Fruit fly (Drosophila melanogaster) whole organism, prepupa: ENCODE data around the gene Syx16.

Experiments
- CG10669 ChIP-seq: fragments of 200-800 bp; sonication (Bioruptor generic); optimal IDR thresholded peaks from 3 replicates; lab custom pipeline; 2018; ENCODE audit warnings: missing biosample characterization, mild to moderate bottlenecking, missing genetic modification characterization, moderate library complexity
- CG1621 ChIP-seq: fragments of 200-800 bp; sonication (Bioruptor generic); optimal IDR thresholded peaks from 3 replicates; lab custom pipeline; 2018; ENCODE audit warnings: missing biosample characterization, mild to moderate bottlenecking, missing genetic modification characterization
- CG34406 ChIP-seq: fragments of 200-800 bp; sonication (Bioruptor generic); optimal IDR thresholded peaks from 3 replicates; lab custom pipeline; 2016; ENCODE audit warnings: missing biosample characterization, missing genetic modification characterization
- CG6792 ChIP-seq: fragments of 200-800 bp; sonication (Bioruptor generic); optimal IDR thresholded peaks from 3 replicates; lab custom pipeline; 2016; ENCODE audit warnings: missing biosample characterization, missing genetic modification characterization
- Hr39 ChIP-seq: fragments of 200-800 bp; sonication (Bioruptor generic); optimal IDR thresholded peaks from 2 replicates; lab custom pipeline; 2016; ENCODE audit warnings: missing biosample characterization, missing genetic modification characterization
- Lpt ChIP-seq: fragments of 200-800 bp; sonication (Bioruptor generic); optimal IDR thresholded peaks from 3 replicates; lab custom pipeline; 2016; ENCODE audit warnings: missing biosample characterization, missing genetic modification characterization
- Met ChIP-seq: fragments of 200-800 bp; sonication (Bioruptor generic); optimal IDR thresholded peaks from 3 replicates; lab custom pipeline; 2016; ENCODE audit warnings: missing biosample characterization, missing genetic modification characterization
- Smox ChIP-seq: fragments of 200-800 bp; sonication (Bioruptor generic); optimal IDR thresholded peaks from 3 replicates; lab custom pipeline; 2016; ENCODE audit warnings: missing biosample characterization, missing genetic modification characterization
- Sox102F ChIP-seq: fragments of 200-800 bp; sonication (Bioruptor generic); optimal IDR thresholded peaks from 2 replicates; lab custom pipeline; 2016; ENCODE audit warnings: missing biosample characterization, mild to moderate bottlenecking, missing genetic modification characterization
- cyc ChIP-seq: fragments of 200-800 bp; sonication (Bioruptor generic); optimal IDR thresholded peaks from 3 replicates; lab custom pipeline; 2016; ENCODE audit warnings: missing biosample characterization, missing genetic modification characterization
- dac ChIP-seq: fragments of 200-800 bp; sonication (Bioruptor generic); optimal IDR thresholded peaks from 2 replicates; lab custom pipeline; 2017; ENCODE audit warnings: missing biosample characterization, mild to moderate bottlenecking, missing genetic modification characterization
- fkh ChIP-seq: fragments of 200-800 bp; sonication (Bioruptor generic); optimal IDR thresholded peaks from 3 replicates; lab custom pipeline; 2017; ENCODE audit warnings: missing biosample characterization, mild to moderate bottlenecking, missing genetic modification characterization, moderate library complexity

dm6 chrX:20423158-20423557 lies 29.6 kb upstream of the Syx16 start:
- TF ChIP-seq CG10669 (GFP tag; lab: Kevin White, UChicago), result no peak
- TF ChIP-seq CG34406, result no peak
- TF ChIP-seq fkh, result no peak
- TF ChIP-seq Sox102F (GFP tag; lab: Kevin White, UChicago), result no peak
- no peak for TF ChIP-seq dac
- no peak for TF ChIP-seq Smox (GFP tag; lab: Kevin White, UChicago)
- TF ChIP-seq CG6792 (GFP tag; lab: Kevin White, UChicago), result no peak
- no peak for TF ChIP-seq Met (GFP tag; lab: Kevin White, UChicago)
- no peak for TF ChIP-seq Hr39 (GFP tag; lab: Kevin White, UChicago)
- no peak for TF ChIP-seq cyc (GFP tag; lab: Kevin White, UChicago)
- no peak for TF ChIP-seq CG1621
- TF ChIP-seq Lpt, result no peak
